Fruit fly (Drosophila melanogaster): ENCODE results near the gene CG31676.

Gene CG31676

dm6 chr2L:20803733-20804164, 36.8 kb upstream of the CG31676 start (continued):
- TF ChIP-seq grn (GFP tag; optimal IDR thresholded peaks at IDR 0.05) (no peak), CG18599 (GFP tag; optimal IDR thresholded peaks at IDR 0.05) (peak; percentile 25), Optix (GFP tag; IDR thresholded peaks at IDR 0.05) (no peak), YL-1 (GFP tag; optimal IDR thresholded peaks at IDR 0.05) (no peak), CG32532 (GFP tag; IDR thresholded peaks at IDR 0.05) (peak; percentile 43), sens (GFP tag) (no peak), trh (GFP tag; optimal IDR thresholded peaks at IDR 0.05) (no peak), CG31388 (GFP tag; optimal IDR thresholded peaks at IDR 0.05) (no peak), Hr51 (GFP tag; optimal IDR thresholded peaks at IDR 0.05) (peak in 1 of 2 experiments; percentile 26), en (GFP tag; optimal IDR thresholded peaks at IDR 0.05) (no peak), CG2129 (GFP tag; IDR thresholded peaks at IDR 0.05; ENCODE audit: partially characterized antibody) (no peak), CkIIα-i1 (GFP tag; IDR thresholded peaks at IDR 0.05) (no peak), sna (GFP tag; IDR thresholded peaks at IDR 0.05; ENCODE audit: partially characterized antibody) (no peak), org-1 (GFP tag; optimal IDR thresholded peaks at IDR 0.05) (no peak), corto (GFP tag; optimal IDR thresholded peaks at IDR 0.05) (no peak), Lpt (GFP tag; optimal IDR thresholded peaks at IDR 0.05) (no peak), Hand (GFP tag; optimal IDR thresholded peaks at IDR 0.05) (no peak), sug (tag; optimal IDR thresholded peaks at IDR 0.05) (no peak), her (GFP tag; optimal IDR thresholded peaks at IDR 0.05) (no peak), Doc2 (GFP tag; IDR thresholded peaks at IDR 0.05) (no peak), az2 (GFP tag; optimal IDR thresholded peaks at IDR 0.05) (no peak), CG16863 (GFP tag; optimal IDR thresholded peaks at IDR 0.05) (no peak), oc (tag; optimal IDR thresholded peaks at IDR 0.05) (no peak), vfl (GFP tag; optimal IDR thresholded peaks at IDR 0.05) (no peak), CG12744 (GFP tag; optimal IDR thresholded peaks at IDR 0.05) (no peak), aop (GFP tag; IDR thresholded peaks at IDR 0.05) (no peak), HLH3B (GFP tag; IDR thresholded peaks at IDR 0.05) (no peak), gt (GFP tag; IDR thresholded peaks at IDR 0.05) (no peak), CG6272 (GFP tag; IDR thresholded peaks at IDR 0.05) (no peak), pan (optimal IDR thresholded peaks at IDR 0.05) (no peak), pan (GFP tag; optimal IDR thresholded peaks at IDR 0.05 in 1 of 2, IDR thresholded peaks at IDR 0.05 in 1 of 2) (no peak), seq (GFP tag; IDR thresholded peaks at IDR 0.05) (peak; percentile 31; the same call in 1 of the 2 replicates), E2f2 (GFP tag; IDR thresholded peaks at IDR 0.05) (no peak), Atf-2 (GFP tag; optimal IDR thresholded peaks at IDR 0.05) (no peak), CG32767 (GFP tag; IDR thresholded peaks at IDR 0.05) (0 out of 2 replicates have a peak, but pooled peaks have one; percentile 5), gcm (GFP tag; optimal IDR thresholded peaks at IDR 0.05) (no peak), pum (GFP tag; optimal IDR thresholded peaks at IDR 0.05) (no peak), grau (tag; optimal IDR thresholded peaks at IDR 0.05) (no peak), Bteb2 (GFP tag; optimal IDR thresholded peaks at IDR 0.05) (no peak), CG4360 (GFP tag; IDR thresholded peaks at IDR 0.05) (peak; percentile 63), Chrac-16 (GFP tag; optimal IDR thresholded peaks at IDR 0.05) (no peak), CG17802 (tag; optimal IDR thresholded peaks at IDR 0.05) (no peak), sd (tag; optimal IDR thresholded peaks at IDR 0.05) (peak; percentile 65), otp (GFP tag; IDR thresholded peaks at IDR 0.05) (no peak), lola (GFP tag; optimal IDR thresholded peaks at IDR 0.05) (no peak), Pdp1 (GFP tag; optimal IDR thresholded peaks at IDR 0.05) (peak in 1 of 2 experiments; percentile 47), CG9932 (GFP tag; IDR thresholded peaks at IDR 0.05) (no peak), HLH4C (GFP tag; IDR thresholded peaks at IDR 0.05; ENCODE audit: partially characterized antibody) (0 out of 3 replicates have a peak, but pooled peaks have one; percentile 29), NFAT (GFP tag; IDR thresholded peaks at IDR 0.05) (no peak), kni (GFP tag; optimal IDR thresholded peaks at IDR 0.05) (peak; percentile 12), BtbVII (GFP tag; optimal IDR thresholded peaks at IDR 0.05) (no peak), Poxn (GFP tag; IDR thresholded peaks at IDR 0.05) (no peak)

Measured in whole organism, embryonic.